Worm (Caenorhabditis elegans): ENCODE results near the gene K04C2.3.

- TF ChIP-seq blmp-1 (tag; optimal IDR thresholded peaks at IDR 0.05) (no peak), zag-1 (tag; optimal IDR thresholded peaks at IDR 0.05) (no peak), unc-62 (GFP tag; optimal IDR thresholded peaks at IDR 0.05) (no peak), nhr-12 (tag; optimal IDR thresholded peaks at IDR 0.05) (no peak), unc-130 (tag; optimal IDR thresholded peaks at IDR 0.05) (no peak), nhr-11 (tag; optimal IDR thresholded peaks at IDR 0.05) (no peak), nhr-77 (tag; optimal IDR thresholded peaks at IDR 0.05) (no peak), nhr-28 (tag; optimal IDR thresholded peaks at IDR 0.05) (no peak), nhr-71 (tag; optimal IDR thresholded peaks at IDR 0.05) (no peak), tbx-2 (tag; optimal IDR thresholded peaks at IDR 0.05) (no peak), alr-1 (tag; optimal IDR thresholded peaks at IDR 0.05; ENCODE audit: borderline replicate concordance) (no peak), ces-1 (GFP tag; optimal IDR thresholded peaks at IDR 0.05) (no peak), lsy-2 (tag; optimal IDR thresholded peaks at IDR 0.05) (no peak)
Observed at ce11 chrIII:6895677-6896076, 22.8 kb downstream of the K04C2.3 start.
